Fruit fly (Drosophila melanogaster) whole organism, embryonic: ENCODE measurements around the gene temp.

Experiments used
- Abd-B ChIP-seq: fragments of 200-800 bp; sonication (Bioruptor generic); optimal IDR thresholded peaks from 2 replicates; lab custom pipeline; 2018; ENCODE audit warnings: missing biosample characterization, mild to moderate bottlenecking, missing genetic modification characterization, moderate library complexity
- B-H1 ChIP-seq: fragments of 200-800 bp; sonication (Bioruptor generic); IDR thresholded peaks from 3 replicates; pipeline ENCODE4 v1.3.6; 2022; ENCODE audit warnings: missing biosample characterization, missing genetic modification characterization
- Bdp1 ChIP-seq: fragments of 200-800 bp; sonication (Bioruptor generic); optimal IDR thresholded peaks from 3 replicates; lab custom pipeline; 2016; ENCODE audit warnings: missing biosample characterization, missing genetic modification characterization
- Bteb2 ChIP-seq: fragments of 200-800 bp; sonication (Bioruptor generic); optimal IDR thresholded peaks from 2 replicates; lab custom pipeline; 2016; ENCODE audit warnings: missing biosample characterization, missing genetic modification characterization
- CG10654 ChIP-seq: fragments of 200-800 bp; sonication (Bioruptor generic); optimal IDR thresholded peaks from 2 replicates; lab custom pipeline; 2016; ENCODE audit warnings: missing biosample characterization, missing genetic modification characterization
- CG11723 ChIP-seq: fragments of 200-800 bp; sonication (Bioruptor generic); optimal IDR thresholded peaks from 2 replicates; lab custom pipeline; 2017; ENCODE audit warnings: missing biosample characterization, mild to moderate bottlenecking, missing genetic modification characterization
- CG13123 ChIP-seq: fragments of 200-800 bp; sonication (Bioruptor generic); optimal IDR thresholded peaks from 2 replicates; lab custom pipeline; 2016; ENCODE audit warnings: missing biosample characterization, missing genetic modification characterization
- CG14860 ChIP-seq: fragments of 200-800 bp; sonication (Bioruptor generic); IDR thresholded peaks from 3 replicates; pipeline ENCODE4 v1.3.6; 2022; ENCODE audit warnings: missing biosample characterization, missing genetic modification characterization; ENCODE audit not compliant: partially characterized antibody
- CG15696 ChIP-seq: fragments of 200-800 bp; sonication (Bioruptor generic); optimal IDR thresholded peaks from 2 replicates; lab custom pipeline; 2019; ENCODE audit warnings: missing biosample characterization, mild to moderate bottlenecking, missing genetic modification characterization, moderate library complexity
- CG17186 ChIP-seq: fragments of 200-800 bp; sonication (Bioruptor generic); optimal IDR thresholded peaks from 3 replicates; lab custom pipeline; 2017; ENCODE audit warnings: missing biosample characterization, missing genetic modification reagents, missing genetic modification characterization
- CG17361 ChIP-seq: fragments of 200-800 bp; sonication (Bioruptor generic); IDR thresholded peaks from 3 replicates; pipeline ENCODE4 v1.3.6; 2022; ENCODE audit warnings: missing biosample characterization, missing genetic modification characterization
- CG18476 ChIP-seq: fragments of 200-800 bp; sonication (Bioruptor generic); optimal IDR thresholded peaks from 2 replicates; lab custom pipeline; 2016; ENCODE audit warnings: missing biosample characterization, mild to moderate bottlenecking, missing genetic modification characterization
- CG2120 ChIP-seq: fragments of 200-800 bp; sonication (Bioruptor generic); optimal IDR thresholded peaks from 3 replicates; lab custom pipeline; 2016; ENCODE audit warnings: missing biosample characterization, missing genetic modification characterization
- CG2129 ChIP-seq: fragments of 200-800 bp; sonication (Bioruptor generic); IDR thresholded peaks from 2 replicates; pipeline ENCODE4 v1.3.6; 2022; ENCODE audit warnings: missing biosample characterization, missing genetic modification characterization; ENCODE audit not compliant: partially characterized antibody
- CG2712 ChIP-seq: fragments of 200-800 bp; optimal IDR thresholded peaks from 3 replicates; lab custom pipeline; 2019; ENCODE audit warnings: missing biosample characterization, mild to moderate bottlenecking, missing genetic modification characterization, moderate library complexity
- CG2889 ChIP-seq: fragments of 200-800 bp; sonication (Bioruptor generic); IDR thresholded peaks from 3 replicates; pipeline ENCODE4 v1.3.6; 2022; ENCODE audit warnings: missing biosample characterization, missing genetic modification characterization
- CG42726 ChIP-seq: fragments of 200-800 bp; sonication (Bioruptor generic); IDR thresholded peaks from 2 replicates; pipeline ENCODE4 v1.3.6; 2022; ENCODE audit warnings: missing biosample characterization, missing genetic modification characterization; ENCODE audit not compliant: partially characterized antibody
- CG4282 ChIP-seq: fragments of 200-800 bp; sonication (Bioruptor generic); optimal IDR thresholded peaks from 2 replicates; lab custom pipeline; 2016; ENCODE audit warnings: missing biosample characterization, missing genetic modification characterization
- CG4328 ChIP-seq: fragments of 200-800 bp; sonication (Bioruptor generic); optimal IDR thresholded peaks from 3 replicates; lab custom pipeline; 2017; ENCODE audit warnings: missing biosample characterization, missing genetic modification reagents, missing genetic modification characterization
- CG6254 ChIP-seq: fragments of 200-800 bp; sonication (Bioruptor generic); optimal IDR thresholded peaks from 3 replicates; lab custom pipeline; 2017; ENCODE audit warnings: mild to moderate bottlenecking, missing biosample characterization, missing genetic modification reagents, missing genetic modification characterization
- CG6813 ChIP-seq: fragments of 200-800 bp; sonication (Bioruptor generic); optimal IDR thresholded peaks from 2 replicates; lab custom pipeline; 2017; ENCODE audit warnings: missing biosample characterization, missing genetic modification characterization, mild to moderate bottlenecking, moderate library complexity, missing genetic modification reagents
- CG9876 ChIP-seq: fragments of 200-800 bp; sonication (Bioruptor generic); optimal IDR thresholded peaks from 2 replicates; lab custom pipeline; 2016; ENCODE audit warnings: missing biosample characterization, missing genetic modification characterization
- CG9932 ChIP-seq: fragments of 200-800 bp; sonication (Bioruptor generic); IDR thresholded peaks from 2 replicates; pipeline ENCODE4 v1.3.6; 2022; ENCODE audit warnings: missing biosample characterization, missing genetic modification characterization
- D ChIP-seq, 2 experiments: fragments of 200-800 bp in 1 of 2; fragments of >200 bp in 1 of 2; sonication (Bioruptor generic) in 1 of 2; optimal IDR thresholded peaks; 2 replicates in 1 of 2; 3 replicates in 1 of 2; lab custom pipeline; 2017; ENCODE audit warnings: mild to moderate bottlenecking in 1 of 2, missing biosample characterization in 1 of 2, missing genetic modification characterization in 1 of 2, missing genetic modification reagents in 1 of 2
- Dad ChIP-seq: fragments of 200-800 bp; sonication (Bioruptor generic); optimal IDR thresholded peaks from 3 replicates; lab custom pipeline; 2016; ENCODE audit warnings: missing biosample characterization, missing genetic modification characterization
- Jarid2 ChIP-seq: fragments of 200-800 bp; sonication (Bioruptor generic); optimal IDR thresholded peaks from 3 replicates; lab custom pipeline; 2017; ENCODE audit warnings: mild to moderate bottlenecking, missing biosample characterization, missing genetic modification reagents, missing genetic modification characterization
- Lim3 ChIP-seq: fragments of 200-800 bp; sonication (Bioruptor generic); IDR thresholded peaks from 2 replicates; pipeline ENCODE4 v1.3.6; 2022; ENCODE audit warnings: missing biosample characterization, missing genetic modification characterization
- MBD-R2 ChIP-seq: fragments of 200-800 bp; sonication (Bioruptor generic); IDR thresholded peaks from 2 replicates; pipeline ENCODE4 v1.3.6; 2022; ENCODE audit warnings: missing biosample characterization, missing genetic modification characterization
- MESR4 ChIP-seq: fragments of 200-800 bp; sonication (Bioruptor generic); optimal IDR thresholded peaks from 2 replicates; lab custom pipeline; 2018; ENCODE audit warnings: missing biosample characterization, mild to moderate bottlenecking, missing genetic modification characterization, moderate library complexity
- Mrtf ChIP-seq: fragments of 200-800 bp; sonication (Bioruptor generic); IDR thresholded peaks from 3 replicates; pipeline ENCODE4 v1.3.6; 2022; ENCODE audit warnings: missing biosample characterization, missing genetic modification characterization
- Neu2 ChIP-seq: fragments of 200-800 bp; sonication (Bioruptor generic); optimal IDR thresholded peaks from 3 replicates; lab custom pipeline; 2016; ENCODE audit warnings: missing biosample characterization, missing genetic modification characterization, borderline replicate concordance
- Six4 ChIP-seq: fragments of 200-800 bp; sonication (Bioruptor generic); optimal IDR thresholded peaks from 2 replicates; lab custom pipeline; 2016; ENCODE audit warnings: missing biosample characterization, missing genetic modification characterization
- Spps ChIP-seq: fragments of 200-800 bp; sonication (Bioruptor generic); optimal IDR thresholded peaks from 2 replicates; lab custom pipeline; 2018; ENCODE audit warnings: missing biosample characterization, mild to moderate bottlenecking, missing genetic modification characterization
- YL-1 ChIP-seq: fragments of 200-800 bp; sonication (Bioruptor generic); optimal IDR thresholded peaks from 3 replicates; lab custom pipeline; 2017; ENCODE audit warnings: missing biosample characterization, mild to moderate bottlenecking, missing genetic modification characterization
- dati ChIP-seq: fragments of 200-800 bp; sonication (Bioruptor generic); IDR thresholded peaks from 2 replicates; pipeline ENCODE4 v1.3.6; 2022; ENCODE audit warnings: missing biosample characterization, missing genetic modification characterization
- disco-r ChIP-seq: fragments of 200-800 bp; sonication (Bioruptor generic); optimal IDR thresholded peaks from 2 replicates; lab custom pipeline; 2016; ENCODE audit warnings: missing biosample characterization, missing genetic modification characterization
- eyg ChIP-seq: fragments of 200-800 bp; sonication (Bioruptor generic); optimal IDR thresholded peaks from 3 replicates; lab custom pipeline; 2016; ENCODE audit warnings: missing biosample characterization, missing genetic modification characterization
- gcm2 ChIP-seq: fragments of 200-800 bp; sonication (Bioruptor generic); optimal IDR thresholded peaks from 2 replicates; lab custom pipeline; 2016; ENCODE audit warnings: missing biosample characterization, missing genetic modification characterization
- inv ChIP-seq: fragments of 200-800 bp; sonication (Bioruptor generic); IDR thresholded peaks from 2 replicates; pipeline ENCODE4 v1.3.6; 2022; ENCODE audit warnings: missing biosample characterization, missing genetic modification characterization; ENCODE audit not compliant: partially characterized antibody
- nmo ChIP-seq: fragments of 200-800 bp; sonication (Bioruptor generic); optimal IDR thresholded peaks from 2 replicates; lab custom pipeline; 2018; ENCODE audit warnings: missing biosample characterization, mild to moderate bottlenecking, missing genetic modification characterization, moderate library complexity
- otp ChIP-seq: fragments of 200-800 bp; sonication (Bioruptor generic); IDR thresholded peaks from 3 replicates; pipeline ENCODE4, ENCODE4 v1.3.6; 2022; ENCODE audit warnings: missing biosample characterization, missing genetic modification characterization
- psq ChIP-seq: fragments of 200-800 bp; sonication (Bioruptor generic); optimal IDR thresholded peaks from 2 replicates; lab custom pipeline; 2017; ENCODE audit warnings: missing biosample characterization, missing genetic modification characterization
- ranshi ChIP-seq: fragments of 200-800 bp; sonication (Bioruptor generic); IDR thresholded peaks from 2 replicates; pipeline ENCODE4 v1.3.6; 2022; ENCODE audit warnings: missing biosample characterization, missing genetic modification characterization
- rib ChIP-seq: fragments of 200-800 bp; sonication (Bioruptor generic); IDR thresholded peaks from 2 replicates; pipeline ENCODE4 v1.3.6; 2022; ENCODE audit warnings: missing biosample characterization, missing genetic modification characterization
- slbo ChIP-seq: fragments of 200-800 bp; sonication (Bioruptor generic); IDR thresholded peaks from 2 replicates; pipeline ENCODE4 v1.3.6; 2022; ENCODE audit warnings: missing biosample characterization, missing genetic modification characterization
- tna ChIP-seq: fragments of 200-800 bp; sonication (Bioruptor generic); IDR thresholded peaks from 2 replicates; pipeline ENCODE4 v1.3.6; 2022; ENCODE audit warnings: missing biosample characterization, missing genetic modification characterization; ENCODE audit not compliant: partially characterized antibody
- vnd ChIP-seq: fragments of 200-800 bp; sonication (Bioruptor generic); IDR thresholded peaks from 3 replicates; pipeline ENCODE4 v1.3.6; 2022; ENCODE audit warnings: missing biosample characterization, missing genetic modification characterization; ENCODE audit not compliant: partially characterized antibody
- wek ChIP-seq: fragments of 200-800 bp; sonication (Bioruptor generic); optimal IDR thresholded peaks from 3 replicates; lab custom pipeline; 2018; ENCODE audit warnings: missing biosample characterization, mild to moderate bottlenecking, missing genetic modification characterization, moderate library complexity

Gene temp

dm6 chrX:2293294-2293988, 31.1 kb upstream of the temp start, which contains the start of gene CG2865 (continued):
- TF ChIP-seq CG11723 (GFP tag; lab: Kevin White, UChicago) (peak; percentile 88), Bdp1 (peak; percentile 78), Six4 (GFP tag; lab: Kevin White, UChicago) (peak; percentile 88), dati (GFP tag; lab: Robert Waterston, UW) (0 out of 2 replicates have a peak, but pooled peaks have one; percentile 21), CG9876 (GFP tag; lab: Kevin White, UChicago) (peak; percentile 57), nmo (GFP tag; lab: Kevin White, UChicago) (peak; percentile 95), Dad (GFP tag; lab: Kevin White, UChicago) (peak; percentile 86), ranshi (GFP tag; lab: Robert Waterston, UW) (peak; percentile 77), vnd (GFP tag; lab: Robert Waterston, UW) (no peak), slbo (GFP tag; lab: Robert Waterston, UW) (peak; percentile 88), CG2120 (peak; percentile 96), Bteb2 (peak; percentile 89), CG9932 (peak; percentile 86), disco-r (GFP tag; lab: Kevin White, UChicago) (peak; percentile 93), eyg (GFP tag; lab: Kevin White, UChicago) (peak; percentile 76), CG13123 (peak; percentile 76), rib (GFP tag; lab: Robert Waterston, UW) (peak; percentile 73), CG2712 (tag; lab: Kevin White, UChicago) (peak; percentile 96), CG14860 (no peak), CG2889 (peak; percentile 77; the same call in 2 of the 3 replicates), wek (GFP tag; lab: Kevin White, UChicago) (peak; percentile 73), Lim3 (no peak), MESR4 (peak; percentile 3), CG6254 (GFP tag; lab: Kevin White, UChicago) (peak; percentile 91), Jarid2 (GFP tag; lab: Kevin White, UChicago) (peak; percentile 93), YL-1 (GFP tag; lab: Kevin White, UChicago) (peak; percentile 85), Abd-B (GFP tag; lab: Kevin White, UChicago) (peak; percentile 86), CG17186 (GFP tag; lab: Kevin White, UChicago) (peak; percentile 78), CG42726 (GFP tag; lab: Robert Waterston, UW) (peak; percentile 57; the same call in 1 of the 2 replicates), D (optimal IDR thresholded peaks at IDR 0.05; lab: Kevin White, UChicago) (no peak), D (GFP tag; optimal IDR thresholded peaks at IDR 0.05; lab: Kevin White, UChicago) (peak; percentile 89), tna (GFP tag; lab: Robert Waterston, UW) (0 out of 2 replicates have a peak, but pooled peaks have one; percentile 43), B-H1 (peak; percentile 69), CG4328 (GFP tag; lab: Kevin White, UChicago) (peak; percentile 95), CG6813 (GFP tag; lab: Kevin White, UChicago) (peak; percentile 95), otp (peak; percentile 46; the same call in 1 of the 3 replicates), CG15696 (tag; lab: Kevin White, UChicago) (peak; percentile 93), psq (GFP tag; lab: Kevin White, UChicago) (peak; percentile 61), CG18476 (GFP tag; lab: Kevin White, UChicago) (peak; percentile 84), Neu2 (GFP tag; lab: Kevin White, UChicago) (peak; percentile 76), CG4282 (GFP tag; lab: Kevin White, UChicago) (peak; percentile 76), CG17361 (GFP tag; lab: Robert Waterston, UW) (peak; percentile 96), CG10654 (GFP tag; lab: Kevin White, UChicago) (peak; percentile 81), gcm2 (GFP tag; lab: Kevin White, UChicago) (peak; percentile 87), Spps (tag; lab: Kevin White, UChicago) (peak; percentile 85), inv (GFP tag; lab: Robert Waterston, UW) (peak; percentile 20; the same call in 1 of the 2 replicates), MBD-R2 (GFP tag; lab: Robert Waterston, UW) (peak; percentile 72; the same call in 1 of the 2 replicates), Mrtf (GFP tag; lab: Robert Waterston, UW) (peak; percentile 87), CG2129 (GFP tag; lab: Robert Waterston, UW) (no peak)
